Worm (Caenorhabditis elegans): ENCODE measurements around the gene srlf-5.

ce11 chrIV:12921027-12921426 is 5.5 kb downstream of the srlf-5 start, which contains the start of gene C32H11.4:
- TF ChIP-seq hlh-26 (GFP tag; conservative IDR thresholded peaks at IDR 0.05) (no peak), madf-3 (GFP tag; IDR thresholded peaks at IDR 0.05) (no peak), ztf-25 (GFP tag; IDR thresholded peaks at IDR 0.05) (no peak), unc-62 (GFP tag; optimal IDR thresholded peaks at IDR 0.05) (no peak), ztf-28 (GFP tag; IDR thresholded peaks at IDR 0.05) (no peak), chd-7 (tag; optimal IDR thresholded peaks at IDR 0.05) (no peak), attf-3 (GFP tag; conservative IDR thresholded peaks at IDR 0.05) (no peak)

All from whole organism, young adult.